Worm (Caenorhabditis elegans) whole organism, mixed stage, embryonic: ENCODE measurements around the gene nep-22.

Experiments
- M03D4.4 ChIP-seq: sonication (generic microtip); optimal IDR thresholded peaks from 2 replicates; lab custom pipeline; 2017; ENCODE audit warnings: mild to moderate bottlenecking, missing genetic modification characterization, missing compliant biosample characterization
- bed-3 ChIP-seq: fragments of 200-800 bp; sonication (Bioruptor generic); optimal IDR thresholded peaks from 3 replicates; lab custom pipeline; 2018; ENCODE audit warnings: mild to moderate bottlenecking, missing genetic modification characterization, moderate library complexity, missing compliant biosample characterization
- blmp-1 ChIP-seq: fragments of 150-350 bp; optimal IDR thresholded peaks from 2 replicates; lab custom pipeline; 2014; ENCODE audit warnings: missing biosample characterization, missing genetic modification characterization
- ceh-39 ChIP-seq: fragments of 150-350 bp; optimal IDR thresholded peaks from 2 replicates; lab custom pipeline; 2014; ENCODE audit warnings: missing biosample characterization, missing genetic modification characterization
- lin-13 ChIP-seq: fragments of 150-350 bp; optimal IDR thresholded peaks from 2 replicates; lab custom pipeline; 2014; ENCODE audit warnings: missing biosample characterization, missing genetic modification characterization
- lsy-2 ChIP-seq: fragments of 150-350 bp; optimal IDR thresholded peaks from 2 replicates; lab custom pipeline; 2014; ENCODE audit warnings: missing biosample characterization, missing genetic modification characterization
- mab-5 ChIP-seq: fragments of 150-350 bp; optimal IDR thresholded peaks from 2 replicates; lab custom pipeline; 2014; ENCODE audit warnings: missing biosample characterization, missing genetic modification characterization
- mep-1 ChIP-seq: fragments of 150-350 bp; optimal IDR thresholded peaks from 2 replicates; lab custom pipeline; 2017; ENCODE audit warnings: missing biosample characterization, missing genetic modification reagents, missing genetic modification characterization, inconsistent platforms
- mls-2 ChIP-seq: sonication (generic microtip); optimal IDR thresholded peaks from 2 replicates; lab custom pipeline; 2016; ENCODE audit warnings: mild to moderate bottlenecking, missing genetic modification characterization, moderate library complexity, missing compliant biosample characterization
- nhr-12 ChIP-seq: fragments of 150-350 bp; optimal IDR thresholded peaks from 2 replicates; lab custom pipeline; 2014; ENCODE audit warnings: missing biosample characterization, missing genetic modification characterization
- pha-4 ChIP-seq: fragments of 150-350 bp; optimal IDR thresholded peaks from 2 replicates; lab custom pipeline; 2018; ENCODE audit warnings: missing biosample characterization, missing genetic modification reagents, missing genetic modification characterization
- snpc-4 ChIP-seq: fragments of 150-350 bp; optimal IDR thresholded peaks from 2 replicates; lab custom pipeline; 2014; ENCODE audit warnings: missing biosample characterization, missing genetic modification characterization
- unc-39 ChIP-seq: fragments of 150-350 bp; optimal IDR thresholded peaks from 2 replicates; lab custom pipeline; 2014; ENCODE audit warnings: missing biosample characterization, missing genetic modification characterization
- ztf-11 ChIP-seq: fragments of 150-350 bp; optimal IDR thresholded peaks from 2 replicates; lab custom pipeline; 2014; ENCODE audit warnings: missing biosample characterization, missing genetic modification characterization

- TF ChIP-seq ceh-39 (tag; lab: Kevin White, UChicago): no peak
- TF ChIP-seq ztf-11 (tag; lab: Kevin White, UChicago): no peak
- no peak for TF ChIP-seq mab-5
- TF ChIP-seq pha-4 (tag; lab: Kevin White, UChicago): no peak
- no peak for TF ChIP-seq unc-39 (tag; lab: Kevin White, UChicago)
- TF ChIP-seq bed-3 (GFP tag; lab: Kevin White, UChicago): no peak
- TF ChIP-seq mep-1: no peak
- no peak for TF ChIP-seq lin-13 (tag; lab: Kevin White, UChicago)
- no peak for TF ChIP-seq nhr-12 (tag; lab: Kevin White, UChicago)
- TF ChIP-seq M03D4.4: no peak
- TF ChIP-seq mls-2 (tag; lab: Kevin White, UChicago): no peak
- no peak for TF ChIP-seq snpc-4 (tag; lab: Kevin White, UChicago)
- TF ChIP-seq blmp-1 (tag; lab: Kevin White, UChicago): no peak
- TF ChIP-seq lsy-2 (tag; lab: Kevin White, UChicago): no peak
These were observed 19.1 kb downstream of the nep-22 start for ce11 chrX:9053426-9053825.
